Fruit fly (Drosophila melanogaster): ENCODE measurements around the gene Eaf6.

Gene Eaf6

DNA sequence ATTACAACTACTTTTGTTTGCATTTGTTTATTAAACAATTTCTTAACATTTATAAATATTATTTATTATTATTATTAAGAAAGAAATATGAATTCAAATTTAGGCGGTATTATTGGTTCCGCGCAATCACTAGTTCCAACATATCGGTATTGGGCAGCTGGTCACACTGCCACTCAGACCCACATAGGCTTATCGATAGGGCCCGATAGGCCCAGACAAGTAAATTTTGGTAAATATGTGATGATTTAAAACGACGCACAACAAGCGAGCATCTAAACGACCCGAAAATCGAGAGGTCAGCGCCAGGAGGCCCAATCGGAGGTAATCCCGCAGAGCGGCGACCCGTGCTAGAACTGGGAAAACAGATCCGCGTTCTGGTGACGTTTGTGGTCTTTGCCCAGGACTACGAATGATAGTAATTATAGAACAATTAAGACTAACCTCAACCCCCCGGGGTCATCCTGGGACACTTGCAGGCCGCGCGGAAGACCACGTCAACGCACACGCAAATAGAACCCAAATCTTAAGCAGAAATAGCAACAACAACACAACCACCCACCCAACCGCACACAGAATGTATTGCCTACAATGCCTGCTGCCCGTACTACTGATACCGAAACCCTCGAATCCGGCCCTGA lies 42.9 kb downstream of the Eaf6 start, which contains the start of gene bc10 (continued):
- TF ChIP-seq vfl (GFP tag; optimal IDR thresholded peaks at IDR 0.05), result no peak
- TF ChIP-seq CG31441 (GFP tag; IDR thresholded peaks at IDR 0.05), result no peak
- no peak for TF ChIP-seq CG9215 (GFP tag; IDR thresholded peaks at IDR 0.05)
- TF ChIP-seq fu2 (GFP tag; optimal IDR thresholded peaks at IDR 0.05), result no peak
- TF ChIP-seq Hr51 (GFP tag; optimal IDR thresholded peaks at IDR 0.05), result no peak
- TF ChIP-seq Dek (tag; optimal IDR thresholded peaks at IDR 0.05), result no peak
- TF ChIP-seq p53 (GFP tag; optimal IDR thresholded peaks at IDR 0.05), result no peak
- TF ChIP-seq trem (tag; optimal IDR thresholded peaks at IDR 0.05), result peak; percentile 47
- no peak for TF ChIP-seq CG6689 (GFP tag; IDR thresholded peaks at IDR 0.05)
- no peak for TF ChIP-seq ac (GFP tag; optimal IDR thresholded peaks at IDR 0.05)
- no peak for TF ChIP-seq CG10654 (GFP tag; optimal IDR thresholded peaks at IDR 0.05)
- TF ChIP-seq ranshi (GFP tag; IDR thresholded peaks at IDR 0.05), result no peak
- peak; percentile 74 for TF ChIP-seq zen (tag; optimal IDR thresholded peaks at IDR 0.05)
- TF ChIP-seq ewg (GFP tag; optimal IDR thresholded peaks at IDR 0.05), result no peak
- TF ChIP-seq gsb (GFP tag; IDR thresholded peaks at IDR 0.05), result no peak
- TF ChIP-seq insv (GFP tag; optimal IDR thresholded peaks at IDR 0.05), result no peak
- no peak for TF ChIP-seq jing (GFP tag; optimal IDR thresholded peaks at IDR 0.05)
- TF ChIP-seq lilli (GFP tag; optimal IDR thresholded peaks at IDR 0.05), result no peak
- TF ChIP-seq so (GFP tag; IDR thresholded peaks at IDR 0.05), result no peak
- TF ChIP-seq E2f1 (GFP tag; IDR thresholded peaks at IDR 0.05), result no peak
- no peak for TF ChIP-seq Nf-YA (GFP tag; IDR thresholded peaks at IDR 0.05)
- TF ChIP-seq CkIIα-i1 (GFP tag; IDR thresholded peaks at IDR 0.05), result no peak
- no peak for TF ChIP-seq dm (GFP tag; optimal IDR thresholded peaks at IDR 0.05)
- TF ChIP-seq Deaf1 (tag; optimal IDR thresholded peaks at IDR 0.05), result no peak
- TF ChIP-seq CG3726 (GFP tag; IDR thresholded peaks at IDR 0.05), result no peak
- no peak for TF ChIP-seq Gsc (GFP tag; IDR thresholded peaks at IDR 0.05)
- TF ChIP-seq ERR (GFP tag; optimal IDR thresholded peaks at IDR 0.05), result no peak
- peak; percentile 29 for TF ChIP-seq CG13894 (tag; optimal IDR thresholded peaks at IDR 0.05)
- TF ChIP-seq CG13287 (GFP tag; IDR thresholded peaks at IDR 0.05; ENCODE audit: partially characterized antibody), result peak; percentile 92
- no peak for TF ChIP-seq ham (GFP tag; IDR thresholded peaks at IDR 0.05)
- no peak for TF ChIP-seq CG33557 (GFP tag; optimal IDR thresholded peaks at IDR 0.05)
- TF ChIP-seq Chrac-16 (GFP tag; optimal IDR thresholded peaks at IDR 0.05), result no peak
- no peak for TF ChIP-seq ro (GFP tag; IDR thresholded peaks at IDR 0.05)
- no peak for TF ChIP-seq CG7745 (tag; optimal IDR thresholded peaks at IDR 0.05)
- no peak for TF ChIP-seq CG18011 (GFP tag; optimal IDR thresholded peaks at IDR 0.05)
- TF ChIP-seq CG9932 (GFP tag; IDR thresholded peaks at IDR 0.05), result no peak
- TF ChIP-seq CG42726 (GFP tag; IDR thresholded peaks at IDR 0.05; ENCODE audit: partially characterized antibody), result peak; percentile 90
- no peak for TF ChIP-seq Doc2 (GFP tag; IDR thresholded peaks at IDR 0.05)
- no peak for TF ChIP-seq Lim3 (GFP tag; IDR thresholded peaks at IDR 0.05)
- TF ChIP-seq ash1 (GFP tag; optimal IDR thresholded peaks at IDR 0.05), result no peak
- no peak for TF ChIP-seq Blimp-1 (GFP tag; optimal IDR thresholded peaks at IDR 0.05)
- TF ChIP-seq zfh1 (GFP tag; IDR thresholded peaks at IDR 0.05), result no peak
- TF ChIP-seq dmrt99B (tag; optimal IDR thresholded peaks at IDR 0.05), result no peak
- no peak for TF ChIP-seq Jarid2 (GFP tag; optimal IDR thresholded peaks at IDR 0.05)
- TF ChIP-seq eve (GFP tag; optimal IDR thresholded peaks at IDR 0.05), result no peak
- no peak for TF ChIP-seq Tbp (GFP tag; optimal IDR thresholded peaks at IDR 0.05)
- TF ChIP-seq org-1 (GFP tag; optimal IDR thresholded peaks at IDR 0.05), result no peak
- TF ChIP-seq CG30403 (GFP tag; optimal IDR thresholded peaks at IDR 0.05), result no peak
- no peak for TF ChIP-seq CG4328 (GFP tag; optimal IDR thresholded peaks at IDR 0.05)
- TF ChIP-seq fd3F (GFP tag; optimal IDR thresholded peaks at IDR 0.05), result no peak
- peak; percentile 77 for TF ChIP-seq nerfin-2 (GFP tag; IDR thresholded peaks at IDR 0.05; ENCODE audit: partially characterized antibody)
